Fruit fly (Drosophila melanogaster) whole organism, prepupa: ENCODE measurements around the gene CG43155.
A peak's percentile ranks its signal among the peaks of the same experiment; 100 is the strongest.

Experiments
- CG10669 ChIP-seq: fragments of 200-800 bp; sonication (Bioruptor generic); optimal IDR thresholded peaks from 3 replicates; lab custom pipeline; 2018; ENCODE audit warnings: missing biosample characterization, mild to moderate bottlenecking, missing genetic modification characterization, moderate library complexity
- CG15336 ChIP-seq: fragments of 200-800 bp; sonication (Bioruptor generic); IDR thresholded peaks from 2 replicates; pipeline ENCODE4 v1.3.6; 2022; ENCODE audit warnings: missing biosample characterization, missing genetic modification characterization
- CG1621 ChIP-seq: fragments of 200-800 bp; sonication (Bioruptor generic); optimal IDR thresholded peaks from 3 replicates; lab custom pipeline; 2018; ENCODE audit warnings: missing biosample characterization, mild to moderate bottlenecking, missing genetic modification characterization
- CG3032 ChIP-seq: fragments of 200-800 bp; optimal IDR thresholded peaks from 2 replicates; lab custom pipeline; 2019; ENCODE audit warnings: missing biosample characterization, mild to moderate bottlenecking, missing genetic modification characterization, moderate library complexity
- CG32006 ChIP-seq: fragments of 200-800 bp; sonication (Bioruptor generic); optimal IDR thresholded peaks from 3 replicates; lab custom pipeline; 2017; ENCODE audit warnings: missing biosample characterization, mild to moderate bottlenecking, missing genetic modification characterization
- CG34406 ChIP-seq: fragments of 200-800 bp; sonication (Bioruptor generic); optimal IDR thresholded peaks from 3 replicates; lab custom pipeline; 2016; ENCODE audit warnings: missing biosample characterization, missing genetic modification characterization
- CG3919 ChIP-seq: fragments of 200-800 bp; sonication (Bioruptor generic); optimal IDR thresholded peaks from 3 replicates; lab custom pipeline; 2016; ENCODE audit warnings: missing biosample characterization, missing genetic modification characterization
- CG4318 ChIP-seq: fragments of 200-800 bp; sonication (Bioruptor generic); optimal IDR thresholded peaks from 3 replicates; lab custom pipeline; 2017; ENCODE audit warnings: missing biosample characterization, mild to moderate bottlenecking, missing genetic modification characterization
- CG6276 ChIP-seq: fragments of 200-800 bp; sonication (Bioruptor generic); optimal IDR thresholded peaks from 2 replicates; lab custom pipeline; 2017; ENCODE audit warnings: missing biosample characterization, mild to moderate bottlenecking, missing genetic modification characterization
- CG6808 ChIP-seq: fragments of 200-800 bp; sonication (Bioruptor generic); optimal IDR thresholded peaks from 3 replicates; lab custom pipeline; 2017; ENCODE audit warnings: missing biosample characterization, missing genetic modification characterization, mild to moderate bottlenecking, moderate library complexity, missing genetic modification reagents
- CG6854 ChIP-seq: fragments of 200-800 bp; sonication (Bioruptor generic); optimal IDR thresholded peaks from 2 replicates; lab custom pipeline; 2017; ENCODE audit warnings: missing biosample characterization, mild to moderate bottlenecking, missing genetic modification characterization
- CG7368 ChIP-seq: fragments of 200-800 bp; sonication (Bioruptor generic); optimal IDR thresholded peaks from 3 replicates; lab custom pipeline; 2016; ENCODE audit warnings: missing biosample characterization, missing genetic modification characterization
- Eip75B ChIP-seq: fragments of 200-800 bp; sonication (Bioruptor generic); optimal IDR thresholded peaks from 3 replicates; lab custom pipeline; 2016; ENCODE audit warnings: missing biosample characterization, missing genetic modification characterization
- Eip78C ChIP-seq: fragments of 200-800 bp; sonication (Bioruptor generic); peaks from one replicate; lab custom pipeline; 2016; ENCODE audit warnings: missing biosample characterization, missing genetic modification characterization
- Eip93F ChIP-seq: fragments of 200-800 bp; sonication (Bioruptor generic); optimal IDR thresholded peaks from 2 replicates; lab custom pipeline; 2016; ENCODE audit warnings: missing biosample characterization, mild to moderate bottlenecking, missing genetic modification characterization
- Ets21C ChIP-seq: fragments of 200-800 bp; sonication (Bioruptor generic); optimal IDR thresholded peaks from 3 replicates; lab custom pipeline; 2016; ENCODE audit warnings: missing biosample characterization, missing genetic modification characterization
- Ets96B ChIP-seq: fragments of 200-800 bp; optimal IDR thresholded peaks from 2 replicates; lab custom pipeline; 2019; ENCODE audit warnings: missing biosample characterization, mild to moderate bottlenecking, missing genetic modification characterization, moderate library complexity
- Gug ChIP-seq: fragments of 200-800 bp; sonication (Bioruptor generic); IDR thresholded peaks from 2 replicates; pipeline ENCODE4 v1.3.6; 2022; ENCODE audit warnings: missing biosample characterization, missing genetic modification characterization
- Hr38 ChIP-seq: sonication (Bioruptor generic); optimal IDR thresholded peaks from 2 replicates; lab custom pipeline; 2016; ENCODE audit warnings: missing biosample characterization, missing genetic modification characterization
- Hr4 ChIP-seq: fragments of 200-800 bp; sonication (Bioruptor generic); optimal IDR thresholded peaks from 3 replicates; lab custom pipeline; 2016; ENCODE audit warnings: missing biosample characterization, missing genetic modification characterization
- Lpt ChIP-seq: fragments of 200-800 bp; sonication (Bioruptor generic); optimal IDR thresholded peaks from 3 replicates; lab custom pipeline; 2016; ENCODE audit warnings: missing biosample characterization, missing genetic modification characterization
- Met ChIP-seq: fragments of 200-800 bp; sonication (Bioruptor generic); optimal IDR thresholded peaks from 3 replicates; lab custom pipeline; 2016; ENCODE audit warnings: missing biosample characterization, missing genetic modification characterization
- OdsH ChIP-seq: fragments of 200-800 bp; sonication (Bioruptor generic); optimal IDR thresholded peaks from 3 replicates; lab custom pipeline; 2016; ENCODE audit warnings: missing biosample characterization, missing genetic modification characterization
- Sox102F ChIP-seq: fragments of 200-800 bp; sonication (Bioruptor generic); optimal IDR thresholded peaks from 2 replicates; lab custom pipeline; 2016; ENCODE audit warnings: missing biosample characterization, mild to moderate bottlenecking, missing genetic modification characterization
- Sox14 ChIP-seq: fragments of 200-800 bp; sonication (Bioruptor generic); optimal IDR thresholded peaks from 3 replicates; lab custom pipeline; 2016; ENCODE audit warnings: missing biosample characterization, missing genetic modification characterization
- Sox15 ChIP-seq: fragments of 200-800 bp; sonication (Bioruptor generic); optimal IDR thresholded peaks from 3 replicates; lab custom pipeline; 2016; ENCODE audit warnings: missing biosample characterization, missing genetic modification characterization
- acj6 ChIP-seq: fragments of 200-800 bp; sonication (Bioruptor generic); optimal IDR thresholded peaks from 3 replicates; lab custom pipeline; 2016; ENCODE audit warnings: missing biosample characterization, missing genetic modification characterization
- dac ChIP-seq: fragments of 200-800 bp; sonication (Bioruptor generic); optimal IDR thresholded peaks from 2 replicates; lab custom pipeline; 2017; ENCODE audit warnings: missing biosample characterization, mild to moderate bottlenecking, missing genetic modification characterization
- dsx ChIP-seq: fragments of 200-800 bp; optimal IDR thresholded peaks from 3 replicates; lab custom pipeline; 2019; ENCODE audit warnings: missing biosample characterization, mild to moderate bottlenecking, missing genetic modification characterization, moderate library complexity; ENCODE audit not compliant: poor library complexity, severe bottlenecking
- eg ChIP-seq: fragments of 200-800 bp; sonication (Bioruptor generic); IDR thresholded peaks from 3 replicates; pipeline ENCODE4 v1.3.6; 2022; ENCODE audit warnings: missing biosample characterization, missing genetic modification characterization
- fd59A ChIP-seq: fragments of 200-800 bp; sonication (Bioruptor generic); optimal IDR thresholded peaks from 2 replicates; lab custom pipeline; 2017; ENCODE audit warnings: missing biosample characterization, mild to moderate bottlenecking, missing genetic modification characterization, missing genetic modification reagents
- fd85E ChIP-seq: fragments of 200-800 bp; sonication (Bioruptor generic); optimal IDR thresholded peaks from 3 replicates; lab custom pipeline; 2016; ENCODE audit warnings: missing biosample characterization, missing genetic modification characterization
- fkh ChIP-seq: fragments of 200-800 bp; sonication (Bioruptor generic); optimal IDR thresholded peaks from 3 replicates; lab custom pipeline; 2017; ENCODE audit warnings: missing biosample characterization, mild to moderate bottlenecking, missing genetic modification characterization, moderate library complexity
- lz ChIP-seq: fragments of 200-800 bp; sonication (Bioruptor generic); optimal IDR thresholded peaks from 3 replicates; lab custom pipeline; 2016; ENCODE audit warnings: missing biosample characterization, missing genetic modification characterization
- salr ChIP-seq, 2 experiments: fragments of 200-800 bp; sonication (Bioruptor generic); optimal IDR thresholded peaks; 3 replicates each; lab custom pipeline; 2016 to 2018; ENCODE audit warnings: missing biosample characterization in 2 of 2, missing genetic modification characterization in 2 of 2, mild to moderate bottlenecking in 1 of 2
- spab ChIP-seq: fragments of 200-800 bp; sonication (Bioruptor generic); optimal IDR thresholded peaks from 2 replicates; lab custom pipeline; 2017; ENCODE audit warnings: missing biosample characterization, mild to moderate bottlenecking, missing genetic modification characterization, missing genetic modification reagents
- svp ChIP-seq: fragments of 200-800 bp; sonication (Bioruptor generic); peaks from one replicate; lab custom pipeline; 2016; ENCODE audit warnings: missing biosample characterization, missing genetic modification characterization
- vri ChIP-seq: fragments of 200-800 bp; sonication (Bioruptor generic); optimal IDR thresholded peaks from 3 replicates; lab custom pipeline; 2016; ENCODE audit warnings: missing biosample characterization, mild to moderate bottlenecking, missing genetic modification characterization

The CG43155 gene

DNA sequence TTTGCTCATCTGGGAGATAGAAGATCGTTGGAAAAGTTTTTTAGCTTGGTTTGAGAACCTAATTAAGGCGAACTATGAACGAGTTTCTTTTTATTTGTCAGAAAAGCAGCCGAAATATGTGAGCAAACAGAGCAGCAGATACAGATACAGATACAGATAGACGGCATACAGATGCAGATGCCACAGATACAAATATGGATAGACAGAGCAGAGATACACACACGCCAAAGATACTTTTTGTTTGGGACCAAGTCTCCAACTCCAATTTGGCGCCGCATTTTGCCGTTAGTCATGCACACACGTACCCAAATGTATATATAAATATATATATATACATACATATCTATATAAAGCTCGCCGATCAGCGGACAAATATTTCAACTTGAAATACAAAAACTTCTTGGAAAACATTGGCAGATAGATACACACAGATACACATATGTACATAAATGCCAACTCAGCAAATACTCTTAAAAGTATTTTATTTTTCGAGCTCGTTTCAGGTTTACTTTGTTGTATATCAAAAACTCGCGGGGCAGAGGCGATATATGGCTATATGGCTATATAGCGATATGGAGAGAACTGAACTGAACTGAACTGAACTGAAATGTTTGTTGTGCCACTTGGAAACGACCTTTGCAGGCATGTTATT is 50.7 kb downstream of the CG43155 start:
- TF ChIP-seq fkh (peak; percentile 43), CG3032 (no peak)

DNA sequence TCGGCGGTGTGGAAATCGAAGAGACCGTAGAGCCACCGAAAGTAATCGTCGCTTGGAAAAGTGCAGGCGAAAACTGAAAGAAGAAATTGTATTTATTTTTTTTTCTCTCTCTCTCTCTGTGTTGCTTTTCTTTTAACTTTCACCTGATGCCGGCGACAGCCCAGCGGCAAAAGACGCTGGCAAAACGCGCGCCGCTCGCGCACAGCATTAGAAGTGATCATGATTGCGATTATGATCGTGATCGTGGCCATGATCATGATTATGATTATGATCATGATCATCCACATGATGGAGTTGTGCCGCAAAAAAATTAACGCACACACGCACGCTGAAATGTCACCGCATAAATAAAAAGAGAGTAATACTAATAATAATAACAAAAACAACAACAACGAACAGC is 51.7 kb downstream of the CG43155 start:
- TF ChIP-seq CG6854 (GFP tag; lab: Kevin White, UChicago) (no peak), CG6808 (no peak), Ets96B (tag; lab: Kevin White, UChicago) (no peak)

DNA sequence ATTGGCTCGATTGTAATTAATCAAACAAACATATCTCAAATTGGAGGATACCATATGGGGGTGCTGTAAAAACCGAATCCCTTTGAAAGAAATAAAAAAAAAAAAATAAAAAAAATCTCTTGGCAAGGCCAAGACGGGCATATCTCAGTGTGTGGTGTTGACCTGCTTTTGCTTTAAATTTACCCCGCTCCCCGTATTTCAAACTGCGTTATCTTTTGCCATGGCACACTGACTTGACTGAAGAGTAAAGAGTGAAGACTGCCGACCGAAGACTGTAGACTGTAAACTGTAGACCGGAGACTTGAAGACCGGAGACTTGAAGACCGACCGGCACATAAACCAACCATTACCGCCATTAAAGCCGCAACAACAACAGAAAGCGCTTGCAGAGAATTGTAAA is 52.4 kb downstream of the CG43155 start:
- peak; percentile 59 for TF ChIP-seq Eip78C (GFP tag; lab: Kevin White, UChicago)
- no peak for TF ChIP-seq spab (GFP tag; lab: Kevin White, UChicago)

DNA sequence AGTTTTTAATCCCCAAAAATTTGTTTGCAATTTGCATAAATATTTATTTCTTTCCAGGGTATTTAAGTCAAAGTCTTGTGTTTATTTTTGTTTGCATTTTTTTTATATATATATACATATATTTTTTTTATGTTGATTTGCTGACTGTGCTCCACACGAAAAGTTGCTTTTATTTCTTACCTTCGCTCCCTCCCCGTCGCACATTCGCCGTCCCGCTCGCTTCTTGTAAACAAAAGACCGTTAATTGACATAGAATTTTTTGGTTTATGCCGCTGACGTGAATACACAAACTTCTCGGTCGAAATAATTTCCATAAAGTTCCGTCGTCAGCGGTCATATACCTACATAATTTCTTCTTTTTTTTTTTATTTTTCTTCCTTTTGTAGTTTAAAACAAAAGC is 53.3 kb downstream of the CG43155 start:
- no peak for TF ChIP-seq Sox102F (GFP tag; lab: Kevin White, UChicago)
- TF ChIP-seq fkh = peak; percentile 56

DNA sequence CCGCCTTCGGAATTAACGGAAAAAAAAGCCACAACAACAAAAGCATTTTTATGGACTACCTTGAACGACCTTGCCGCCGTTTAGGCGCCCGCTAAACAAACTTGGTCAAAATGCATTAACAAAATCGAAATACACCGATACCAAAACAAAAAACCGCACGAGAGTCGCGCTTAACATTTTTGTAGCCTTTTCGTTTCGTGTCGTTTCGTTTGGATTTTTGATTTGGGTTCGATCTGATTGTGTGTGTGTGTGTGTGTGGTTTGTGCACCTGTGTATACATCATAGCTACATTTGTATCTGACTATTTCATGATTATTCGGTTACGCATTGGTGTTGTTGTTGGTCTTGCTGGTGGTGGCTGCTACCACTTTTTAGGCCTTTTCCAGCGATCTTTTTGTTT is 56.0 kb downstream of the CG43155 start:
- TF ChIP-seq spab (GFP tag; lab: Kevin White, UChicago) = no peak
- no peak for TF ChIP-seq Gug (GFP tag; lab: Robert Waterston, UW)
- TF ChIP-seq Hr38 (GFP tag; lab: Kevin White, UChicago) = no peak

DNA sequence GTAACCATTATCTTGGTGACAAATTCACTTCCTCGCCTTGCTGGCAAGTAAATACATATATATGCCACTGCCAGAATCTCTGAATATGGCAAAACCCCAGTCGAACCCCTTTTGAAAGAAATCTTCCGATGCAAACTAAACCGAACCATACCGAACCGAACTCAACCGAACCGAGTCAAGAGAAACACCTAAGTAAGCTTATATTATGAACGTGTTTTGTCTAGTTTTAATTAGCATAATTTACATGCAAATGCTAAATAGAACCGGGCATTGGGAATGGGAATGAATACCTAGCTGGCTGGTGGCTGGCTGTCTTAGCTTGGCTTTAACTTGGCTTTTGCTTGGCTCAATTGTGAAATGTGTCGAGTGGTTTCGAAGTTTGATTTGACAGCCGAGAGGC is 57.7 kb downstream of the CG43155 start:
- TF ChIP-seq OdsH (no peak), Ets96B (tag; lab: Kevin White, UChicago) (no peak), CG6854 (GFP tag; lab: Kevin White, UChicago) (no peak), eg (GFP tag; lab: Robert Waterston, UW) (no peak), CG15336 (GFP tag; lab: Robert Waterston, UW) (no peak), CG4318 (GFP tag; lab: Kevin White, UChicago) (no peak), CG34406 (GFP tag; lab: Kevin White, UChicago) (no peak)

DNA sequence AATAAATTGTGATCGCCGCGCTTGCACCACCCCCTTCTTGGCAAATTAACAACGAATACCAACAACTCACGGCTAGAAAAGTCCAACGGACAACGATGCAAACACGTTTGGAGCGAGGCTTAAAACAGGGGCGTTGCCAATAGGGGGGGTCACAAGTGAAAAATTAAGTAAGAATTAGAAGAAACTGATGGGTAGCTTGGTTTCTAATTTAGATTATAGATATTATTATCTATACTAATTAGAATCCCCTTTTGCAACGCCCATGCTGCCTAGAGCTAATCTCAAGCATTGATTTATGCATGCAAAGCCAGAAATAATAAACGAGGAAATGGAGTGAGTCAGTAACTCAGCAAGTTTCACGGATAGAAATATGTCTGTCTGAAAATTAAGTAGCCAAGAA is 58.8 kb downstream of the CG43155 start:
- TF ChIP-seq Eip93F (GFP tag; lab: Kevin White, UChicago) (no peak), Gug (GFP tag; lab: Robert Waterston, UW) (peak; percentile 89), CG1621 (tag; lab: Kevin White, UChicago) (no peak), CG34406 (GFP tag; lab: Kevin White, UChicago) (no peak), CG6276 (GFP tag; lab: Kevin White, UChicago) (peak; percentile 90), vri (no peak), Sox14 (peak; percentile 24), CG10669 (peak; percentile 36), acj6 (GFP tag; lab: Kevin White, UChicago) (peak; percentile 57), CG3919 (peak; percentile 60), lz (GFP tag; lab: Kevin White, UChicago) (no peak), dsx (no peak), OdsH (peak; percentile 73), svp (no peak), Eip75B (peak; percentile 24), Lpt (peak; percentile 80), salr (GFP tag; optimal IDR thresholded peaks at IDR 0.05; lab: Kevin White, UChicago) (peak in 1 of 2 experiments; percentile 53), CG32006 (GFP tag; lab: Kevin White, UChicago) (peak; percentile 88), spab (GFP tag; lab: Kevin White, UChicago) (no peak), Ets21C (GFP tag; lab: Kevin White, UChicago) (no peak), Eip78C (GFP tag; lab: Kevin White, UChicago) (peak; percentile 74), Met (GFP tag; lab: Kevin White, UChicago) (no peak), CG7368 (peak; percentile 21), Hr38 (GFP tag; lab: Kevin White, UChicago) (no peak), dac (GFP tag; lab: Kevin White, UChicago) (peak; percentile 80), fd59A (no peak), Sox15 (no peak), Ets96B (tag; lab: Kevin White, UChicago) (peak; percentile 33), Hr4 (GFP tag; lab: Kevin White, UChicago) (peak; percentile 76), fd85E (GFP tag; lab: Kevin White, UChicago) (no peak), fkh (peak; percentile 3), CG4318 (GFP tag; lab: Kevin White, UChicago) (peak; percentile 80)
